Worm (Caenorhabditis elegans) whole organism, L4/young adult: ENCODE data around the gene B0478.3.

Experiments used
- dao-5 ChIP-seq: sonication (generic microtip); optimal IDR thresholded peaks from 2 replicates; lab custom pipeline; 2016; ENCODE audit warnings: missing genotype, missing genetic modification characterization, moderate library complexity, missing compliant biosample characterization
- him-1 ChIP-seq: sonication (generic microtip); optimal IDR thresholded peaks from 2 replicates; lab custom pipeline; 2016; ENCODE audit warnings: missing genotype, missing genetic modification reagents, missing genetic modification characterization, missing compliant biosample characterization

DNA sequence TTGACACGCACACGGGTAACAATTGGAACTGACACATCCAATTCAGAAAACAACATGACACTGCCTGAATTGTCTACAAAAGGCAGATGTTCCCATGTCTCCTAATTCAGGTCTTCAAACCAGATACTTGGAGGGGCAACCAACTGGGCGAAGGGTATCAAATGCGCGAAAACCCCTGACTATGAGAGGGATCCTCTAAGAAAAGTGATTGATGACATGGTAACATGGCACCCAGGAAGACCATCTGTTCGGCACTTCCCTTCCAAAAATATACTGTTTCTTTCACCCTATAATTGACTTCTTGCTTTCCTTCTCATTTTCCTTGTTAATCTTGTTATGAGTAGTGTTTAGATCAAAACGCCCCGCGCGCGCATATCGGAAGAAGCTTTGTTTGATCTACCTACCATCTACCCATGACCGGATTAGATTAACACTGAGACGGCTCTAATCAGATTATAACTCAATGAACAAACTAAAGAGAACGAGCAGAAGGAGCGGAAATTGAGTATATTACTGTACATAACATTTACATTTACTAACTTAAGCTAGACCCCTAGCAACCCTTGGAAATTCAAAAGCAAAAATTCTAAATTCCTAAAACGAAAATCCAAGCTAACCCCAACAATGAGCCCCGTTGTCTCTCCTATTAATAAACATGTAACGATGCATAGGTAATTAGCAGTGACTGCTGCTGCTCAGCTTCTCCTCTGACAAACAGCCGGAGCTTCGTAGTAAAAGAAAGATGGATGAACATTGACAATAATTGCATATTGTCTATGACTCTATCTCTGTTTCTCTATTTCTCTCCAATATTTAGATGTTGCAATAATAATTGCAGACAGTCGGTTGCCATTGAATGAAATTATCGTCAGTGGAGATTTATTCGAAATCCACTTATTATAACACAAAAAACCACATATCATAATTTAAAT is 20.3 kb upstream of the B0478.3 start:
- TF ChIP-seq dao-5 (tag; lab: Kevin White, UChicago): no peak
- TF ChIP-seq him-1: no peak
